Worm (Caenorhabditis elegans): Measurements from ENCODE around the gene srx-20.

ce11 chrIV:6867791-6868190 is at the start of gene srx-20:
- TF ChIP-seq ztf-3 (GFP tag; optimal IDR thresholded peaks at IDR 0.05) (no peak), dpl-1 (GFP tag; optimal IDR thresholded peaks at IDR 0.05) (no peak), aptf-2 (GFP tag; conservative IDR thresholded peaks at IDR 0.05) (no peak), athp-1 (tag; optimal IDR thresholded peaks at IDR 0.05) (no peak), nfyb-1 (GFP tag; IDR thresholded peaks at IDR 0.05) (no peak), unc-130 (GFP tag; optimal IDR thresholded peaks at IDR 0.05) (no peak), lir-1 (GFP tag; conservative IDR thresholded peaks at IDR 0.05) (no peak), K11D2.4 (GFP tag; IDR thresholded peaks at IDR 0.05) (no peak), snpc-4 (GFP tag; optimal IDR thresholded peaks at IDR 0.05) (no peak), snpc-4 (tag; optimal IDR thresholded peaks at IDR 0.05) (no peak)
